Worm (Caenorhabditis elegans): ENCODE results near the gene twk-11.

DNA sequence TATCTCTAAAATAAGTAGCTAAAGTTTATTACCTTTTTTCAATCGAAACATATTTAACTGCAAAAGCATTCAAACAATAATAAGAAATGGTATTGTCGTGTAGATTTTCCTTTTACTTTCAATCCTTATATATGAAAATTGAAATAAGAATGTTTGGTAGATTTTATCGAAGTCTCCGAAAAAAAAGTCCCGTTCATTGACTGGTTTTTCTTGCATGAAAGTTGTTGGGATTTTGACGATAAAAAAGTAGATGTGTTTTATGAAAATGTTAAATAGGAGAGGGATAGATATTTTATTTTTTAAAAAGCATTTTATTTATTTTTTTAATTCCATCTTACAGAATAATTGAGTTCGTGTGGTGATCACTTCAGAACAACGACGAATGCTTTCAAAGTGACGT lies 20.5 kb downstream of the twk-11 start, which contains the start of gene C33G8.13:
- TF ChIP-seq ceh-43 (GFP tag; optimal IDR thresholded peaks at IDR 0.05) (no peak), unc-62 (GFP tag; optimal IDR thresholded peaks at IDR 0.05) (no peak), nhr-2 (tag; optimal IDR thresholded peaks at IDR 0.05) (no peak), mab-5 (tag; optimal IDR thresholded peaks at IDR 0.05) (no peak), lsy-2 (tag; optimal IDR thresholded peaks at IDR 0.05) (no peak), pha-4 (tag; optimal IDR thresholded peaks at IDR 0.05) (no peak), unc-39 (tag; optimal IDR thresholded peaks at IDR 0.05) (no peak), nhr-12 (tag; optimal IDR thresholded peaks at IDR 0.05) (no peak), blmp-1 (tag; optimal IDR thresholded peaks at IDR 0.05) (no peak), nhr-237 (tag; optimal IDR thresholded peaks at IDR 0.05) (no peak), mep-1 (tag; optimal IDR thresholded peaks at IDR 0.05) (no peak), elt-3 (tag; optimal IDR thresholded peaks at IDR 0.05) (no peak), snpc-4 (tag; optimal IDR thresholded peaks at IDR 0.05) (no peak)

Data from whole organism, mixed stage, embryonic.